Worm (Caenorhabditis elegans) whole organism, L1 larva: ENCODE results near the gene F26F4.6.

Experiments
- aly-2 ChIP-seq: fragments of 150-350 bp; optimal IDR thresholded peaks from 2 replicates; lab custom pipeline; 2014; ENCODE audit warnings: missing biosample characterization, missing genetic modification characterization
- ama-1 ChIP-seq: fragments of 150-350 bp; optimal IDR thresholded peaks from 2 replicates; lab custom pipeline; 2014
- dpl-1 ChIP-seq, 3 experiments: fragments of 150-350 bp in 2 of 3; sonication (generic microtip) in 1 of 3; optimal IDR thresholded peaks; 2 replicates each; lab custom pipeline; 2014 to 2017; ENCODE audit warnings: missing biosample characterization in 3 of 3, missing genetic modification characterization in 3 of 3, missing genetic modification reagents in 3 of 3
- egl-13 ChIP-seq: sonication (generic microtip); optimal IDR thresholded peaks from 2 replicates; lab custom pipeline; 2016; ENCODE audit warnings: missing genotype, missing genetic modification reagents, missing genetic modification characterization, missing compliant biosample characterization
- elt-3 ChIP-seq, 6 experiments: fragments of 150-350 bp in 1 of 6; sonication (generic microtip); optimal IDR thresholded peaks; 2 replicates each; lab custom pipeline; 2017 to 2018; ENCODE audit warnings: missing biosample characterization in 6 of 6, missing genetic modification characterization in 6 of 6, inconsistent platforms in 1 of 6
- lin-39 ChIP-seq: fragments of 150-350 bp; optimal IDR thresholded peaks from 2 replicates; lab custom pipeline; 2014; ENCODE audit warnings: missing biosample characterization, missing genetic modification reagents, missing genetic modification characterization
- mdl-1 ChIP-seq, 2 experiments: fragments of 150-350 bp; optimal IDR thresholded peaks; 2 replicates each; lab custom pipeline; 2014 to 2017; ENCODE audit warnings: missing biosample characterization in 2 of 2, missing genetic modification characterization in 2 of 2, inconsistent platforms in 1 of 2
- nhr-11 ChIP-seq: fragments of 150-350 bp; optimal IDR thresholded peaks from 2 replicates; lab custom pipeline; 2014; ENCODE audit warnings: missing biosample characterization, missing genetic modification characterization
- nhr-76 ChIP-seq: sonication (generic microtip); optimal IDR thresholded peaks from 2 replicates; lab custom pipeline; 2017; ENCODE audit warnings: missing biosample characterization, missing genetic modification characterization
- pqm-1 ChIP-seq: sonication (generic microtip); optimal IDR thresholded peaks from 3 replicates; lab custom pipeline; 2017; ENCODE audit warnings: missing biosample characterization, missing genetic modification characterization
- swsn-7 ChIP-seq: sonication (generic microtip); optimal IDR thresholded peaks from 2 replicates; lab custom pipeline; 2016; ENCODE audit warnings: missing genetic modification characterization, missing compliant biosample characterization
- unc-130 ChIP-seq: fragments of 150-350 bp; optimal IDR thresholded peaks from 2 replicates; lab custom pipeline; 2017; ENCODE audit warnings: missing biosample characterization, missing genetic modification characterization, inconsistent platforms
- unc-86 ChIP-seq: sonication (generic microtip); optimal IDR thresholded peaks from 2 replicates; lab custom pipeline; 2016; ENCODE audit warnings: missing genetic modification characterization, missing compliant biosample characterization

DNA sequence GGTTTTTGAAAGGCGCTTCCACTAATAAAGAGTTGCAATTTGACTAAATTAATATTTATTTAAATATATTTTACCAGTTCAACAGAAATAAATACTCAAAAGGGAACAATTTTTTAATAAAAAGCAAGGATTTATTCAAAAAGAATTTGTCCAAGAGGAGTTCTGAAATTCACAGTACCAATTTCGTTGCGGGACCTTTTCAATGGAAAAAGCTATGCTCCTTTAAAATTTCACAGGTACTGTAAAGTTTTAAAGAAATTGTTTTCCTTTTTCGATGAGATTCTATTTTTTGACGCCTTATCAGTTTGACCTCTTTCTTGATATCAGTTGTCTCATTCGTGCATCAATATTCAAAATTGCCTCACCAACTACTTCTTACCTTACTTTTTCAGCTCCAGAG lies 6.8 kb upstream of the F26F4.6 start, which contains the start of gene tag-340:
- TF ChIP-seq ama-1 (lab: Kevin White, UChicago) (no peak), dpl-1 (GFP tag; optimal IDR thresholded peaks at IDR 0.05; lab: Kevin White, UChicago) (no peak), unc-130 (no peak), nhr-76 (tag; lab: Kevin White, UChicago) (no peak), elt-3 (tag; optimal IDR thresholded peaks at IDR 0.05; lab: Kevin White, UChicago) (no peak), unc-86 (tag; lab: Kevin White, UChicago) (no peak), swsn-7 (tag; lab: Kevin White, UChicago) (no peak), egl-13 (tag; lab: Kevin White, UChicago) (no peak), pqm-1 (tag; lab: Kevin White, UChicago) (no peak), lin-39 (tag; lab: Kevin White, UChicago) (no peak), aly-2 (tag; lab: Kevin White, UChicago) (no peak), mdl-1 (tag; optimal IDR thresholded peaks at IDR 0.05; lab: Kevin White, UChicago) (no peak), nhr-11 (tag; lab: Kevin White, UChicago) (no peak)
